Fruit fly (Drosophila melanogaster): ENCODE measurements around the gene CG4572.

CG4572 gene

dm6 chr3R:19846870-19847590, 17.2 kb downstream of the CG4572 start, which contains the start of gene MICU3:
TSS of gene MICU3 (plus strand) at chr3R:19847311.
- TF ChIP-seq CG16813 (GFP tag; IDR thresholded peaks at IDR 0.05; ENCODE audit: partially characterized antibody) (peak; percentile 80), sim (GFP tag; IDR thresholded peaks at IDR 0.05) (no peak), btn (GFP tag; optimal IDR thresholded peaks at IDR 0.05) (no peak), HmgZ (tag; optimal IDR thresholded peaks at IDR 0.05) (peak; percentile 50), CG13424 (tag; optimal IDR thresholded peaks at IDR 0.05) (peak; percentile 67), Oaz (GFP tag; IDR thresholded peaks at IDR 0.05) (0 out of 2 replicates have a peak, but pooled peaks have one; percentile 33), CG13624 (GFP tag; optimal IDR thresholded peaks at IDR 0.05) (peak; percentile 51), esg (GFP tag; conservative IDR thresholded peaks at IDR 0.05) (peak; percentile 66), Gsc (GFP tag; IDR thresholded peaks at IDR 0.05) (no peak), Usf (GFP tag; optimal IDR thresholded peaks at IDR 0.05) (peak; percentile 31), corto (GFP tag; optimal IDR thresholded peaks at IDR 0.05) (no peak), MTF-1 (GFP tag; optimal IDR thresholded peaks at IDR 0.05; ENCODE audit: borderline replicate concordance) (no peak), CG15601 (tag; optimal IDR thresholded peaks at IDR 0.05) (peak; percentile 61), schlank (tag; optimal IDR thresholded peaks at IDR 0.05) (no peak), CG34422 (GFP tag; IDR thresholded peaks at IDR 0.05) (peak; percentile 48; the same call in 1 of the 3 replicates), inv (GFP tag; IDR thresholded peaks at IDR 0.05; ENCODE audit: partially characterized antibody) (peak; percentile 69), CG3407 (GFP tag; optimal IDR thresholded peaks at IDR 0.05) (no peak), CG4854 (GFP tag; optimal IDR thresholded peaks at IDR 0.05) (peak; percentile 54), CG43689 (GFP tag; IDR thresholded peaks at IDR 0.05) (no peak), CG32532 (GFP tag; IDR thresholded peaks at IDR 0.05) (peak; percentile 73), CG2116 (GFP tag; optimal IDR thresholded peaks at IDR 0.05) (peak; percentile 53), kay (GFP tag; optimal IDR thresholded peaks at IDR 0.05) (peak; percentile 47), CG17802 (tag; optimal IDR thresholded peaks at IDR 0.05) (peak; percentile 36), kni (GFP tag; optimal IDR thresholded peaks at IDR 0.05) (no peak), Optix (GFP tag; IDR thresholded peaks at IDR 0.05) (no peak; the same call in 2 of the 3 replicates), CG3847 (GFP tag; IDR thresholded peaks at IDR 0.05) (peak; percentile 71), HLH4C (GFP tag; IDR thresholded peaks at IDR 0.05; ENCODE audit: partially characterized antibody) (peak; percentile 58), CG3281 (GFP tag; optimal IDR thresholded peaks at IDR 0.05) (peak; percentile 43), odd (GFP tag; optimal IDR thresholded peaks at IDR 0.05) (no peak), Sox100B (GFP tag; optimal IDR thresholded peaks at IDR 0.05) (peak; percentile 51), HLHmδ (GFP tag; optimal IDR thresholded peaks at IDR 0.05) (no peak), trh (GFP tag; optimal IDR thresholded peaks at IDR 0.05) (peak; percentile 8), lbe (GFP tag; optimal IDR thresholded peaks at IDR 0.05) (no peak), Hr78 (GFP tag; optimal IDR thresholded peaks at IDR 0.05) (no peak), tio (GFP tag; optimal IDR thresholded peaks at IDR 0.05) (peak; percentile 59), ase (GFP tag; IDR thresholded peaks at IDR 0.05) (0 out of 3 replicates have a peak, but pooled peaks have one; percentile 38), Nf-YB (GFP tag; optimal IDR thresholded peaks at IDR 0.05) (no peak), CG9727 (GFP tag; optimal IDR thresholded peaks at IDR 0.05) (peak; percentile 66), eyg (GFP tag; optimal IDR thresholded peaks at IDR 0.05) (no peak), Stat92E (GFP tag; optimal IDR thresholded peaks at IDR 0.05) (no peak), pzg (GFP tag; optimal IDR thresholded peaks at IDR 0.05) (peak; percentile 48), Sry-β (GFP tag; optimal IDR thresholded peaks at IDR 0.05) (peak; percentile 83), Sox102F (GFP tag; optimal IDR thresholded peaks at IDR 0.05) (peak; percentile 60), peb (GFP tag; IDR thresholded peaks at IDR 0.05) (peak; percentile 41; the same call in 1 of the 2 replicates), gt (GFP tag; IDR thresholded peaks at IDR 0.05) (no peak), cato (GFP tag; optimal IDR thresholded peaks at IDR 0.05; ENCODE audit: borderline replicate concordance) (peak; percentile 53), CoRest (tag; optimal IDR thresholded peaks at IDR 0.05) (peak; percentile 81), fru (optimal IDR thresholded peaks at IDR 0.05) (no peak)
